Fruit fly (Drosophila melanogaster) whole organism, embryonic: ENCODE results near the gene CG33932.

Experiments used
- CG10366 ChIP-seq: fragments of 200-800 bp; sonication (Bioruptor generic); IDR thresholded peaks from 2 replicates; pipeline ENCODE4 v1.3.6; 2022; ENCODE audit warnings: missing biosample characterization, missing genetic modification characterization
- CG6765 ChIP-seq: fragments of 200-800 bp; sonication (Bioruptor generic); optimal IDR thresholded peaks from 3 replicates; lab custom pipeline; 2017; ENCODE audit warnings: missing biosample characterization, mild to moderate bottlenecking, missing genetic modification characterization
- CG8359 ChIP-seq: fragments of 200-800 bp; sonication (Bioruptor generic); optimal IDR thresholded peaks from 2 replicates; lab custom pipeline; 2017; ENCODE audit warnings: missing biosample characterization, mild to moderate bottlenecking, missing genetic modification characterization, borderline replicate concordance
- Lim3 ChIP-seq: fragments of 200-800 bp; sonication (Bioruptor generic); IDR thresholded peaks from 2 replicates; pipeline ENCODE4 v1.3.6; 2022; ENCODE audit warnings: missing biosample characterization, missing genetic modification characterization
- Rx ChIP-seq: fragments of 200-800 bp; sonication (Bioruptor generic); IDR thresholded peaks from 2 replicates; pipeline ENCODE4 v1.3.6; 2022; ENCODE audit warnings: missing biosample characterization, missing genetic modification characterization
- Six4 ChIP-seq: fragments of 200-800 bp; sonication (Bioruptor generic); optimal IDR thresholded peaks from 2 replicates; lab custom pipeline; 2016; ENCODE audit warnings: missing biosample characterization, missing genetic modification characterization
- maf-S ChIP-seq: fragments of 200-800 bp; sonication (Bioruptor generic); optimal IDR thresholded peaks from 2 replicates; lab custom pipeline; 2016; ENCODE audit warnings: missing biosample characterization, missing genetic modification characterization

DNA sequence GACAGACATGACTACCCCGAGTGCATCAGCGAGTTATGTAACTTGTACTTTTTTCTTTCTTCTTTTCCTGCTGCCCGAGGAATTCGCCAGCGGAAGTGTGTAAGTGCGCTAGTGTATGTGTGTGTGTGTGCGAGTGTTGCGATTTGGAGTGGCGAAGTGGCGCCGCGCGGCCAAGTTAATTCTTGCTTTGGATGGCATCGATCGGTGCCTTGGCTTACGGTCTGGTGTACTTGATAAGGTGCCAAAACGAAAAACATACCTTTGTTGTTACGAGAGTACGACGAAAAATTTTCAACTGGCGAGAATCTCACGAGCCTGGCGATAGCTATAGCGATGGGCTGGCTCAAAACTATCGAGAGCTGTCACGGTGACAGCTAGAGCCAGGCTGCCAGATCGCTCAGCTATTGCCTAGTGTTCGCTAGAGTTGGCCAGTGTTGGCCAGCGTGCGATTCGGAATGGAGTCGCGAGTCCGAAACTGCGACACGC lies at the start of gene CG33932, which contains the start of the genes CG18809, COX6B and Rpp20:
- TF ChIP-seq Lim3 (no peak), CG10366 (GFP tag; lab: Robert Waterston, UW) (peak; percentile 51), CG8359 (no peak), Six4 (GFP tag; lab: Kevin White, UChicago) (no peak), maf-S (GFP tag; lab: Kevin White, UChicago) (peak; percentile 71), Rx (GFP tag; lab: Robert Waterston, UW) (peak; percentile 32; the same call in 1 of the 2 replicates), CG6765 (GFP tag; lab: Kevin White, UChicago) (peak; percentile 51)
